Worm (Caenorhabditis elegans) whole organism, young adult: Measurements from ENCODE around the gene riok-3.

Experiments used
- B0336.3 ChIP-seq: fragments of 200-800 bp; sonication (Bioruptor generic); IDR thresholded peaks from 2 replicates; pipeline ENCODE4 v1.3.6; 2022; ENCODE audit warnings: missing genetic modification characterization, missing compliant biosample characterization
- F23B12.7 ChIP-seq: sonication (generic microtip); optimal IDR thresholded peaks from 2 replicates; lab custom pipeline; 2017; ENCODE audit warnings: missing genetic modification characterization, mild to moderate bottlenecking, missing compliant biosample characterization, antibody characterized with exemption, moderate library complexity; ENCODE audit not compliant: insufficient read depth
- Y95B8A.8 ChIP-seq: fragments of 200-800 bp; sonication (Bioruptor generic); IDR thresholded peaks from 2 replicates; pipeline ENCODE4 v1.3.6; 2022; ENCODE audit warnings: missing genetic modification reagents, missing genetic modification characterization, missing compliant biosample characterization
- attf-5 ChIP-seq: fragments of 200-800 bp; sonication (Bioruptor generic); optimal IDR thresholded peaks from 2 replicates; lab custom pipeline; 2018; ENCODE audit warnings: mild to moderate bottlenecking, missing genetic modification characterization, missing compliant biosample characterization
- egl-44 ChIP-seq: fragments of 200-800 bp; sonication (Bioruptor generic); IDR thresholded peaks from 2 replicates; pipeline ENCODE4 v1.3.6; 2022; ENCODE audit warnings: missing genetic modification reagents, missing genetic modification characterization, missing compliant biosample characterization
- hmg-20 ChIP-seq: fragments of 200-800 bp; sonication (Bioruptor generic); IDR thresholded peaks from 2 replicates; pipeline ENCODE4 v1.3.6; 2022; ENCODE audit warnings: missing genetic modification reagents, missing genetic modification characterization, missing compliant biosample characterization
- nhr-120 ChIP-seq: fragments of 200-800 bp; sonication (Bioruptor generic); IDR thresholded peaks from 2 replicates; pipeline ENCODE4 v1.3.6; 2022; ENCODE audit warnings: missing genetic modification characterization, missing compliant biosample characterization
- rpc-1 ChIP-seq, 2 experiments: fragments of 150-350 bp in 1 of 2; sonication (generic microtip) in 1 of 2; optimal IDR thresholded peaks; 2 replicates each; lab custom pipeline; 2014 to 2018; ENCODE audit warnings: missing biosample characterization in 1 of 2, missing genetic modification characterization in 1 of 2, missing genetic modification reagents in 1 of 2, missing genotype in 1 of 2
- snpc-4 ChIP-seq, 5 experiments: fragments of 150-350 bp in 1 of 5; sonication (generic microtip) in 4 of 5; optimal IDR thresholded peaks; 2 replicates each; lab custom pipeline; 2014 to 2018; ENCODE audit warnings: missing genetic modification characterization in 5 of 5, missing biosample characterization in 3 of 5, antibody characterized with exemption in 2 of 5, mild to moderate bottlenecking in 2 of 5, missing compliant biosample characterization in 2 of 5, missing genotype in 2 of 5, moderate library complexity in 2 of 5, missing genetic modification reagents in 1 of 5
- unc-62 ChIP-seq: fragments of 150-350 bp; optimal IDR thresholded peaks from 2 replicates; lab custom pipeline; 2014; ENCODE audit warnings: missing biosample characterization, missing genetic modification reagents, missing genetic modification characterization
- xnd-1 ChIP-seq: sonication (generic microtip); optimal IDR thresholded peaks from 2 replicates; lab custom pipeline; 2016; ENCODE audit warnings: missing genotype, missing genetic modification reagents, missing genetic modification characterization, missing compliant biosample characterization

DNA sequence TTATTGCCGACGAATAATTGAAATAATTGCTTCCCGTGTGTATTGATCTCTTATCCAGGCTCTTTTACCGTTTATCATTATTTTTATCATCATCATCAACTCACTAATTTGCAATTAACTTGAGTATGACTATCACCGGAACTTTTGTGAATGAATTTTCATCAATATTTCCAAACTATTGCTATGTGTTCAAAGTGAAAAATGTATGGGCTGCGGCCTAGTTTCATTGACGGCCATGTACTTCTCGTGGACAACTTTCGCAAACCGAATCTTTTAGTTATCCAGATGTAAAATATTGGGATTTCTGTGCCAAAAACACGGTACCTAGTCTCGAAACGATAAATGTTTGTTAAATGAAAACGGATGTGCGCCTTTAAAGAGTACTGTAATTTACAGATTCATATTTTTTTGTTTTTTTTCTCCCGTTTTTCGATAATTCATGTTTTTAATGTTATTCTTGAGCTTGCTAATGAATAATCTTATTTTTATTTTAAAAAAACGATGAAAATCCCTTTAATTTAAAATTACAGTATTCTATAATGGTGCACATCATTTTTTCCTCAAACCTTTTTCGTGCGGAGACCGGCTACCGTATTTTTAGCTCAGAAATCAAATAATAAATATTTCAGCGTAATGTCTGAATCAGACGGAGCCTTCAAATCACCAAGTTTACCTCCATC is 6.2 kb downstream of the riok-3 start, which contains the start of gene ZK632.2:
- TF ChIP-seq F23B12.7 (tag; lab: Kevin White, UChicago) (no peak), xnd-1 (no peak), B0336.3 (GFP tag; lab: Robert Waterston, UW) (no peak), hmg-20 (GFP tag; lab: Robert Waterston, UW) (no peak), unc-62 (no peak), Y95B8A.8 (no peak), rpc-1 (optimal IDR thresholded peaks at IDR 0.05; lab: Kevin White, UChicago) (no peak), rpc-1 (tag; optimal IDR thresholded peaks at IDR 0.05; lab: Kevin White, UChicago) (no peak), egl-44 (GFP tag; lab: Robert Waterston, UW) (no peak), nhr-120 (no peak), attf-5 (GFP tag; lab: Kevin White, UChicago) (no peak), snpc-4 (GFP tag; optimal IDR thresholded peaks at IDR 0.05; lab: Kevin White, UChicago) (no peak), snpc-4 (tag; optimal IDR thresholded peaks at IDR 0.05; lab: Kevin White, UChicago) (no peak)
